Worm (Caenorhabditis elegans): ENCODE data around the gene cutl-26.
A peak's percentile ranks its signal among the peaks of the same experiment; 100 is the strongest.

Gene cutl-26

DNA sequence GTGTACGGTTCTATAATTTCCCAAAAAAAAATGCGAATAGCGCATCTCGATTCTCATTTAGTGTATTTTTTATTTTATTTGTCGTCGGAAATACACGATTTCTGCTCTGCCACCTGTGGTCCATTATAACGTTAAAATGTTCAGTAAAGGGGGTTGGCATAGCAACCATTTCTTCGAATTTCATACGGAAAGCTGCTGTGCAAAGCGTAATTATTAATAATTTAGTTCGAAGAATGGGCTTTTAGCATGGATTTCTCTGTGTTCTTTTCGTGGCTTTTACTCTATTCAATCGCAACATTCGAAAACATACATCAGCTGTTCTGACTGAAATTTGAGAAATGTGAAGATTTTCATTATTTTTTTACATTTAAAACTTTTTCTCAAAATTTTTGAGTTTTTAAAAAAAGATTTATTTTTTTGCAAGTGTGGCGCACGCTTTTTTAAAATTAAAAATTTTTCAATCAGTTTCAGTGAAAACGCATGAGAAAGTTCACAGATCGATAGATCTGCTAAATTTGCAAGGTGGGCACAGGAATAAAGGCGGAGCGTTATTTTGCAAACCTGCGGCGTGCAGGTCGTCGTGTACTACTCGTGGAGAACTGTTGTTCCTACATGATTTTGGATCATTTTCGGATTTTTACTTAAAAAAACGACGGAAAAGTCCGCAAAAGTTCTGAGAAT lies 48.9 kb downstream of the cutl-26 start:
- TF ChIP-seq lin-35 (GFP tag; optimal IDR thresholded peaks at IDR 0.05): peak in 1 of 2 experiments; percentile 21
- TF ChIP-seq fkh-8 (tag; optimal IDR thresholded peaks at IDR 0.05): peak; percentile 18
- TF ChIP-seq ceh-88 (GFP tag; IDR thresholded peaks at IDR 0.05): no peak
- TF ChIP-seq mep-1 (tag; optimal IDR thresholded peaks at IDR 0.05): peak; percentile 14
- TF ChIP-seq nhr-84 (tag; optimal IDR thresholded peaks at IDR 0.05): no peak

ce11 chrIV:657932-658331 lies 49.6 kb downstream of the cutl-26 start:
- TF ChIP-seq ceh-8 (GFP tag; optimal IDR thresholded peaks at IDR 0.05) (no peak), pax-3 (tag; optimal IDR thresholded peaks at IDR 0.05) (no peak), sup-37 (GFP tag; optimal IDR thresholded peaks at IDR 0.05) (peak; percentile 60), hlh-17 (GFP tag; optimal IDR thresholded peaks at IDR 0.05; ENCODE audit: borderline replicate concordance) (no peak), nhr-76 (tag; optimal IDR thresholded peaks at IDR 0.05) (no peak), efl-3 (GFP tag; optimal IDR thresholded peaks at IDR 0.05) (no peak), elt-2 (tag; optimal IDR thresholded peaks at IDR 0.05) (no peak), nhr-19 (GFP tag; conservative IDR thresholded peaks at IDR 0.05) (peak; percentile 83), zip-4 (GFP tag; optimal IDR thresholded peaks at IDR 0.05) (peak; percentile 63), fos-1 (tag; optimal IDR thresholded peaks at IDR 0.05) (peak; percentile 69), hpl-2 (GFP tag; optimal IDR thresholded peaks at IDR 0.05) (no peak), ceh-63 (GFP tag; optimal IDR thresholded peaks at IDR 0.05) (no peak), lsy-2 (tag; optimal IDR thresholded peaks at IDR 0.05) (peak; percentile 86 to 88), nhr-85 (tag) (peak; percentile 80), sox-4 (tag; optimal IDR thresholded peaks at IDR 0.05) (peak; percentile 23), aha-1 (tag; optimal IDR thresholded peaks at IDR 0.05) (no peak), ces-1 (GFP tag; optimal IDR thresholded peaks at IDR 0.05) (no peak), ceh-88 (GFP tag; IDR thresholded peaks at IDR 0.05) (0 out of 2 replicates have a peak, but pooled peaks have one; percentile 28), swsn-7 (tag; optimal IDR thresholded peaks at IDR 0.05) (peak; percentile 88), egl-13 (tag; optimal IDR thresholded peaks at IDR 0.05) (peak; percentile 7), nhr-77 (tag; optimal IDR thresholded peaks at IDR 0.05) (peak; percentile 24), lin-35 (GFP tag; optimal IDR thresholded peaks at IDR 0.05) (peak; percentile 60 to 67), alr-1 (tag; optimal IDR thresholded peaks at IDR 0.05; ENCODE audit: borderline replicate concordance) (no peak), nhr-28 (tag; optimal IDR thresholded peaks at IDR 0.05) (no peak), egl-27 (tag; optimal IDR thresholded peaks at IDR 0.05) (no peak), nhr-84 (tag; optimal IDR thresholded peaks at IDR 0.05) (no peak), Y116A8C.19 (tag; optimal IDR thresholded peaks at IDR 0.05; ENCODE audit: borderline replicate concordance) (no peak), grh-1 (GFP tag; IDR thresholded peaks at IDR 0.05) (peak; percentile 70), snu-23 (GFP tag; optimal IDR thresholded peaks at IDR 0.05) (peak; percentile 86), nhr-47 (tag; optimal IDR thresholded peaks at IDR 0.05) (peak; percentile 89), rnt-1 (tag; optimal IDR thresholded peaks at IDR 0.05) (peak; percentile 94), mdl-1 (tag; optimal IDR thresholded peaks at IDR 0.05) (peak in 1 of 2 experiments; percentile 52), pag-3 (tag; optimal IDR thresholded peaks at IDR 0.05; ENCODE audit: borderline replicate concordance, insufficient read depth) (no peak), nhr-237 (tag; optimal IDR thresholded peaks at IDR 0.05) (no peak), sptf-1 (tag; optimal IDR thresholded peaks at IDR 0.05) (no peak), lin-14 (GFP tag; optimal IDR thresholded peaks at IDR 0.05) (peak; percentile 74), nhr-12 (tag; optimal IDR thresholded peaks at IDR 0.05) (no peak), unc-98 (GFP tag; IDR thresholded peaks at IDR 0.05) (peak; percentile 54; the same call in 1 of the 2 replicates), ceh-90 (tag; optimal IDR thresholded peaks at IDR 0.05) (no peak), lin-39 (tag; optimal IDR thresholded peaks at IDR 0.05) (peak; percentile 53), aly-2 (tag; optimal IDR thresholded peaks at IDR 0.05) (peak; percentile 4), zag-1 (tag; optimal IDR thresholded peaks at IDR 0.05) (no peak), unc-30 (tag; optimal IDR thresholded peaks at IDR 0.05) (no peak), fkh-8 (tag; optimal IDR thresholded peaks at IDR 0.05) (peak; percentile 59), hlh-4 (tag; optimal IDR thresholded peaks at IDR 0.05) (no peak), unc-62 (GFP tag; optimal IDR thresholded peaks at IDR 0.05) (no peak), lin-13 (GFP tag; optimal IDR thresholded peaks at IDR 0.05) (peak; percentile 58)

Data from whole organism, L1 larva.